Comparison of ENCODE assay signal across 2 worm cellular contexts in the genomic region with DNA sequence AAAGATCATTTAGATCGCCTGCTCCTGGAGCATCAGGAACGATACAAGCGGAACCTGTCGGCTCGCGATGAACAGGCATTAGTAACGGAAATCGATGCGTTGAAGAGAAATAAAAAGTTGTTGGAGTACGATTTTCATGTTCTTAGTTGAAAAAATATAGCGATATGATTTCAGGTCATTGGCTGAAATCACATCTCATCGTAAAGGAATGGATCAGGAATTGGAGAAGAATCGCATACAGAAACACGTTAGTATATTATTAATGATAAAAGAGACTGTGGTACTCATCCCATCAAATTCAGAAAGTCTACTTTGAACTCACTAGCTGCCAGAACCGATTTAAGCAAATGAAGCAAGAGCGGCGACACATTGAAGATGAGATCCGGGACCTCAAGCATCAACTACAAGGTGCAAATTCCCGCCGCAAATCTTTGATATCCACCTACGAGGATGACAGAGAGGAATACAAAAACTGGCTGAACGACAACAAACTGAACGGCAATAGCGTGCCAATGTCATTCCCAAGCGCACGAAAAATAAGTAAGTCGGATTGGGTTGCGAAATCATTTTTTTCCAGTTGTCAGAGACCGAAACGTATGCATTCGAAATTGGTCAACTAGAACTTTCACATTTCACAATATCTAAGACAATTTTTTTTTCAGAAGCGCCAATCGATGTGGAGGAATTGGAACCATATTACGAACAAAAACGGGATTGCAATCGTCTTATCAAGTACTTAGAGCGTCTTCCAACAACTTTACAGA.
TF ChIP-seq lines count a peak whose summit lies in the region.

No protein-coding gene starts in this region.

TF ChIP-seq in whole organism, L1 larva, 84 proteins besides CTCF, POLR2A, EP300 and RAD21:
- TF ChIP-seq ztf-4 (tag; optimal IDR thresholded peaks at IDR 0.05; lab: Kevin White, UChicago) = no peak
- TF ChIP-seq snu-23 (GFP tag; optimal IDR thresholded peaks at IDR 0.05; lab: Kevin White, UChicago) = no peak
- TF ChIP-seq nhr-84 (tag; optimal IDR thresholded peaks at IDR 0.05; lab: Kevin White, UChicago) = no peak
- peak; percentile 4 for TF ChIP-seq skn-1 (tag; optimal IDR thresholded peaks at IDR 0.05; lab: Kevin White, UChicago)
- no peak for TF ChIP-seq Y116A8C.19 (tag; optimal IDR thresholded peaks at IDR 0.05; lab: Kevin White, UChicago; ENCODE audit: borderline replicate concordance)
- no peak for TF ChIP-seq fkh-8 (tag; optimal IDR thresholded peaks at IDR 0.05; lab: Kevin White, UChicago)
- no peak for TF ChIP-seq aly-2 (tag; optimal IDR thresholded peaks at IDR 0.05; lab: Kevin White, UChicago)
- no peak for TF ChIP-seq dsc-1 (tag; optimal IDR thresholded peaks at IDR 0.05; lab: Kevin White, UChicago)
- no peak for TF ChIP-seq nhr-28 (tag; optimal IDR thresholded peaks at IDR 0.05; lab: Kevin White, UChicago)
TF ChIP-seq in whole organism, L1 larva: peak in this region for 1.

TF ChIP-seq in whole organism, young adult, 124 proteins besides CTCF, POLR2A, EP300 and RAD21:
- no peak for TF ChIP-seq tlf-1 (GFP tag; optimal IDR thresholded peaks at IDR 0.05; lab: Kevin White, UChicago)
- no peak for TF ChIP-seq hlh-26 (GFP tag; conservative IDR thresholded peaks at IDR 0.05; lab: Robert Waterston, UW)
- TF ChIP-seq pbrm-1 (GFP tag; IDR thresholded peaks at IDR 0.05; lab: Robert Waterston, UW) = no peak
- no peak for TF ChIP-seq xnd-1 (tag; optimal IDR thresholded peaks at IDR 0.05; lab: Kevin White, UChicago)
- TF ChIP-seq ceh-27 (GFP tag; optimal IDR thresholded peaks at IDR 0.05; lab: Kevin White, UChicago) = no peak
- TF ChIP-seq cebp-1 (GFP tag; IDR thresholded peaks at IDR 0.05; lab: Robert Waterston, UW) = peak; percentile 9; the same call in 1 of the 2 replicates
- TF ChIP-seq cebp-1 (tag; optimal IDR thresholded peaks at IDR 0.05; lab: Kevin White, UChicago) = peak; percentile 90
- TF ChIP-seq mes-4 (tag; optimal IDR thresholded peaks at IDR 0.05; lab: Kevin White, UChicago) = no peak
- no peak for TF ChIP-seq ztf-25 (GFP tag; IDR thresholded peaks at IDR 0.05; lab: Robert Waterston, UW)
